Fruit fly (Drosophila melanogaster) S2 (cell line): Measurements from ENCODE around the gene OXA1L.

ENCODE experiments used
- CG8478 ChIP-seq: fragments of >200 bp; optimal IDR thresholded peaks from 2 replicates; lab custom pipeline; 2018
- CTCF ChIP-seq, 2 experiments: fragments of >200 bp; optimal IDR thresholded peaks; 2 replicates each; lab custom pipeline; 2018

The OXA1L gene

dm6 chr3L:10897534-10898255 lies 11.4 kb upstream of the OXA1L start:
- TF ChIP-seq CG8478 (lab: Kevin White, UChicago) (no peak), CTCF (optimal IDR thresholded peaks at IDR 0.05; lab: Kevin White, UChicago) (no peak)

dm6 chr3L:10896923-10897322 lies 10.7 kb upstream of the OXA1L start:
- TF ChIP-seq CTCF (optimal IDR thresholded peaks at IDR 0.05; lab: Kevin White, UChicago) (no peak), CG8478 (lab: Kevin White, UChicago) (no peak)

dm6 chr3L:10894159-10894558 lies 7.9 kb upstream of the OXA1L start, which contains the start of gene Cpr67Fb:
Gene Cpr67Fb, plus strand, starts transcription at chr3L:10894173.
- no peak for TF ChIP-seq CTCF (optimal IDR thresholded peaks at IDR 0.05; lab: Kevin White, UChicago)
- no peak for TF ChIP-seq CG8478 (lab: Kevin White, UChicago)

dm6 chr3L:10893156-10893784 lies 7.0 kb upstream of the OXA1L start:
- TF ChIP-seq CTCF (optimal IDR thresholded peaks at IDR 0.05; lab: Kevin White, UChicago) (no peak), CG8478 (lab: Kevin White, UChicago) (no peak)

- no peak for TF ChIP-seq CG8478 (lab: Kevin White, UChicago)
- no peak for TF ChIP-seq CTCF (optimal IDR thresholded peaks at IDR 0.05; lab: Kevin White, UChicago)
These were observed 5.1 kb upstream of the OXA1L start, which contains the start of gene Cpr67Fa2 for dm6 chr3L:10891414-10891813. Gene Cpr67Fa2, plus strand, starts transcription at chr3L:10891714.

dm6 chr3L:10889692-10890089 lies 3.4 kb upstream of the OXA1L start, which contains the start of gene Cpr67Fa1:
Gene Cpr67Fa1, plus strand, starts transcription at chr3L:10889990.
- TF ChIP-seq CG8478 (lab: Kevin White, UChicago) (no peak), CTCF (optimal IDR thresholded peaks at IDR 0.05; lab: Kevin White, UChicago) (no peak)

- no peak for TF ChIP-seq CG8478 (lab: Kevin White, UChicago)
- TF ChIP-seq CTCF (optimal IDR thresholded peaks at IDR 0.05; lab: Kevin White, UChicago) = no peak
These were observed 2.9 kb upstream of the OXA1L start for dm6 chr3L:10889000-10889691.

dm6 chr3L:10885711-10886272 lies 479 bp downstream of the OXA1L start:
- TF ChIP-seq CTCF (optimal IDR thresholded peaks at IDR 0.05; lab: Kevin White, UChicago) (peak; percentile 81 to 90), CG8478 (lab: Kevin White, UChicago) (no peak)

- TF ChIP-seq CTCF (optimal IDR thresholded peaks at IDR 0.05; lab: Kevin White, UChicago) (no peak), CG8478 (lab: Kevin White, UChicago) (no peak)
These were observed 3.8 kb downstream of the OXA1L start, which contains the start of the genes CG6409 and galla-2 for dm6 chr3L:10882336-10883040. Gene CG6409, minus strand, starts transcription at chr3L:10882386. Gene galla-2, plus strand, starts transcription at chr3L:10882890.

- TF ChIP-seq CG8478 (lab: Kevin White, UChicago) (no peak), CTCF (optimal IDR thresholded peaks at IDR 0.05; lab: Kevin White, UChicago) (peak; percentile 12 to 13)
These were observed 7.4 kb downstream of the OXA1L start, which contains the start of the genes CG6418 and Blos4 for dm6 chr3L:10878842-10879241. Gene CG6418, minus strand, starts transcription at chr3L:10879037. Gene Blos4, plus strand, starts transcription at chr3L:10879085.

dm6 chr3L:10876036-10876435 lies 10.2 kb downstream of the OXA1L start:
- no peak for TF ChIP-seq CG8478 (lab: Kevin White, UChicago)
- no peak for TF ChIP-seq CTCF (optimal IDR thresholded peaks at IDR 0.05; lab: Kevin White, UChicago)

- no peak for TF ChIP-seq CG8478 (lab: Kevin White, UChicago)
- no peak for TF ChIP-seq CTCF (optimal IDR thresholded peaks at IDR 0.05; lab: Kevin White, UChicago)
These were observed 14.7 kb downstream of the OXA1L start for dm6 chr3L:10871534-10871933.

- TF ChIP-seq CG8478 (lab: Kevin White, UChicago) = no peak
These were observed 16.2 kb downstream of the OXA1L start for dm6 chr3L:10870087-10870486.

dm6 chr3L:10869144-10869543 lies 17.1 kb downstream of the OXA1L start:
- no peak for TF ChIP-seq CG8478 (lab: Kevin White, UChicago)
